Fruit fly (Drosophila melanogaster) S2 (cell line): ENCODE data around the gene CG4194.

Source experiments
- CG8478 ChIP-seq: fragments of >200 bp; optimal IDR thresholded peaks from 2 replicates; lab custom pipeline; 2018
- CTCF ChIP-seq, 2 experiments: fragments of >200 bp; optimal IDR thresholded peaks; 2 replicates each; lab custom pipeline; 2018

dm6 chrX:2088798-2089197, 20.4 kb downstream of the CG4194 start:
- TF ChIP-seq CTCF (optimal IDR thresholded peaks at IDR 0.05; lab: Kevin White, UChicago) (no peak), CG8478 (lab: Kevin White, UChicago) (no peak)
